Fruit fly (Drosophila melanogaster) whole organism, embryonic: ENCODE measurements around the gene Mtpalpha.

Experiments
- ATbp ChIP-seq: fragments of 200-800 bp; sonication (Bioruptor generic); optimal IDR thresholded peaks from 2 replicates; lab custom pipeline; 2017; ENCODE audit warnings: missing biosample characterization, mild to moderate bottlenecking, missing genetic modification characterization, missing genetic modification reagents
- BEAF-32 ChIP-seq: fragments of 200-800 bp; sonication (Bioruptor generic); optimal IDR thresholded peaks from 3 replicates; lab custom pipeline; 2017; ENCODE audit warnings: missing biosample characterization, missing genetic modification characterization, mild to moderate bottlenecking, moderate library complexity, missing genetic modification reagents
- CG10654 ChIP-seq: fragments of 200-800 bp; sonication (Bioruptor generic); optimal IDR thresholded peaks from 2 replicates; lab custom pipeline; 2016; ENCODE audit warnings: missing biosample characterization, missing genetic modification characterization
- CG11247 ChIP-seq: fragments of 200-800 bp; sonication (Bioruptor generic); IDR thresholded peaks from 2 replicates; pipeline ENCODE4 v1.3.6; 2022; ENCODE audit warnings: missing biosample characterization, missing genetic modification characterization
- CG11696 ChIP-seq: fragments of 200-800 bp; sonication (Bioruptor generic); IDR thresholded peaks from 2 replicates; pipeline ENCODE4 v1.3.6; 2022; ENCODE audit warnings: missing biosample characterization, missing genetic modification characterization
- CG1233 ChIP-seq: fragments of 200-800 bp; sonication (Bioruptor generic); optimal IDR thresholded peaks from 4 replicates; lab custom pipeline; 2018; ENCODE audit warnings: missing biosample characterization, mild to moderate bottlenecking, missing genetic modification characterization
- CG13624 ChIP-seq: fragments of 200-800 bp; sonication (Bioruptor generic); optimal IDR thresholded peaks from 2 replicates; lab custom pipeline; 2016; ENCODE audit warnings: missing biosample characterization, missing genetic modification characterization
- CG15269 ChIP-seq: fragments of 200-800 bp; sonication (Bioruptor generic); optimal IDR thresholded peaks from 2 replicates; lab custom pipeline; 2018; ENCODE audit warnings: missing biosample characterization, mild to moderate bottlenecking, missing genetic modification characterization, moderate library complexity
- CG1603 ChIP-seq: fragments of 200-800 bp; sonication (Bioruptor generic); optimal IDR thresholded peaks from 2 replicates; lab custom pipeline; 2019; ENCODE audit warnings: missing biosample characterization, mild to moderate bottlenecking, missing genetic modification characterization, moderate library complexity
- CG16815 ChIP-seq: fragments of 200-800 bp; sonication (Bioruptor generic); optimal IDR thresholded peaks from 3 replicates; lab custom pipeline; 2017; ENCODE audit warnings: missing biosample characterization, mild to moderate bottlenecking, missing genetic modification characterization
- CG18599 ChIP-seq: fragments of 200-800 bp; sonication (Bioruptor generic); optimal IDR thresholded peaks from 3 replicates; lab custom pipeline; 2017; ENCODE audit warnings: missing biosample characterization, missing genetic modification characterization, mild to moderate bottlenecking, moderate library complexity, missing genetic modification reagents
- CG2712 ChIP-seq: fragments of 200-800 bp; optimal IDR thresholded peaks from 3 replicates; lab custom pipeline; 2019; ENCODE audit warnings: missing biosample characterization, mild to moderate bottlenecking, missing genetic modification characterization, moderate library complexity
- CG32532 ChIP-seq: fragments of 200-800 bp; sonication (Bioruptor generic); IDR thresholded peaks from 2 replicates; pipeline ENCODE4 v1.3.6; 2022; ENCODE audit warnings: missing biosample characterization, missing genetic modification characterization
- CG6175 ChIP-seq: fragments of 200-800 bp; sonication (Bioruptor generic); IDR thresholded peaks from 3 replicates; pipeline ENCODE4 v1.3.6; 2022; ENCODE audit warnings: missing biosample characterization, missing genetic modification characterization
- CG6254 ChIP-seq: fragments of 200-800 bp; sonication (Bioruptor generic); optimal IDR thresholded peaks from 3 replicates; lab custom pipeline; 2017; ENCODE audit warnings: mild to moderate bottlenecking, missing biosample characterization, missing genetic modification reagents, missing genetic modification characterization
- CG6654 ChIP-seq: fragments of 200-800 bp; sonication (Bioruptor generic); optimal IDR thresholded peaks from 2 replicates; lab custom pipeline; 2017; ENCODE audit warnings: missing biosample characterization, mild to moderate bottlenecking, missing genetic modification characterization
- CG9727 ChIP-seq: fragments of 200-800 bp; sonication (Bioruptor generic); optimal IDR thresholded peaks from 3 replicates; lab custom pipeline; 2017; ENCODE audit warnings: missing biosample characterization, mild to moderate bottlenecking, missing genetic modification characterization
- Dip3 ChIP-seq: fragments of 200-800 bp; sonication (Bioruptor generic); optimal IDR thresholded peaks from 3 replicates; lab custom pipeline; 2016; ENCODE audit warnings: missing biosample characterization, missing genetic modification characterization
- Doc3 ChIP-seq: fragments of 200-800 bp; sonication (Bioruptor generic); IDR thresholded peaks from 3 replicates; pipeline ENCODE4 v1.3.6; 2022; ENCODE audit warnings: missing biosample characterization, missing genetic modification characterization; ENCODE audit not compliant: partially characterized antibody
- Dp ChIP-seq: fragments of 200-800 bp; sonication (Bioruptor generic); optimal IDR thresholded peaks from 2 replicates; lab custom pipeline; 2018; ENCODE audit warnings: missing biosample characterization, mild to moderate bottlenecking, missing genetic modification characterization, moderate library complexity
- Dref ChIP-seq: fragments of 200-800 bp; sonication (Bioruptor generic); IDR thresholded peaks from 2 replicates; pipeline ENCODE4 v1.3.6; 2022; ENCODE audit warnings: missing biosample characterization, missing genetic modification characterization
- Fer3 ChIP-seq: fragments of 200-800 bp; sonication (Bioruptor generic); optimal IDR thresholded peaks from 2 replicates; lab custom pipeline; 2018; ENCODE audit warnings: missing biosample characterization, mild to moderate bottlenecking, missing genetic modification characterization, moderate library complexity
- Gug ChIP-seq: fragments of 200-800 bp; sonication (Bioruptor generic); IDR thresholded peaks from 4 replicates; pipeline ENCODE4 v1.3.6; 2022; ENCODE audit warnings: missing biosample characterization, missing genetic modification characterization
- H2.0 ChIP-seq: fragments of 200-800 bp; sonication (Bioruptor generic); IDR thresholded peaks from 2 replicates; pipeline ENCODE4 v1.3.6; 2022; ENCODE audit warnings: missing biosample characterization, missing genetic modification characterization
- HLH54F ChIP-seq: fragments of 200-800 bp; sonication (Bioruptor generic); optimal IDR thresholded peaks from 3 replicates; lab custom pipeline; 2016; ENCODE audit warnings: missing biosample characterization, missing genetic modification characterization
- Hmr ChIP-seq: fragments of 200-800 bp; sonication (Bioruptor generic); optimal IDR thresholded peaks from 3 replicates; lab custom pipeline; 2017; ENCODE audit warnings: mild to moderate bottlenecking, missing biosample characterization, missing genetic modification reagents, missing genetic modification characterization
- Sry-β ChIP-seq: fragments of 200-800 bp; sonication (Bioruptor generic); optimal IDR thresholded peaks from 2 replicates; lab custom pipeline; 2018; ENCODE audit warnings: missing biosample characterization, mild to moderate bottlenecking, missing genetic modification characterization, moderate library complexity
- Taf1 ChIP-seq: fragments of 200-800 bp; sonication (Bioruptor generic); IDR thresholded peaks from 2 replicates; pipeline ENCODE4 v1.3.6; 2022; ENCODE audit warnings: missing biosample characterization, missing genetic modification characterization
- ab ChIP-seq: fragments of 200-800 bp; sonication (Bioruptor generic); optimal IDR thresholded peaks from 2 replicates; lab custom pipeline; 2016; ENCODE audit warnings: missing biosample characterization, missing genetic modification characterization
- ac ChIP-seq: fragments of 200-800 bp; sonication (Bioruptor generic); optimal IDR thresholded peaks from 3 replicates; lab custom pipeline; 2017; ENCODE audit warnings: missing biosample characterization, mild to moderate bottlenecking, missing genetic modification characterization
- bigmax ChIP-seq: fragments of 200-800 bp; sonication (Bioruptor generic); optimal IDR thresholded peaks from 2 replicates; lab custom pipeline; 2018; ENCODE audit warnings: missing biosample characterization, mild to moderate bottlenecking, missing genetic modification characterization
- caup ChIP-seq: fragments of 200-800 bp; sonication (Bioruptor generic); optimal IDR thresholded peaks from 3 replicates; lab custom pipeline; 2017; ENCODE audit warnings: missing biosample characterization, mild to moderate bottlenecking, missing genetic modification characterization, moderate library complexity; ENCODE audit not compliant: severe bottlenecking
- chinmo ChIP-seq: fragments of 200-800 bp; sonication (Bioruptor generic); IDR thresholded peaks from 4 replicates; pipeline ENCODE4 v1.3.6; 2022; ENCODE audit warnings: missing biosample characterization, missing genetic modification characterization; ENCODE audit not compliant: partially characterized antibody
- ci ChIP-seq: fragments of 200-800 bp; sonication (Bioruptor generic); IDR thresholded peaks from 3 replicates; pipeline ENCODE4 v1.3.6; 2022; ENCODE audit warnings: missing biosample characterization, missing genetic modification characterization
- crc ChIP-seq: fragments of 200-800 bp; sonication (Bioruptor generic); optimal IDR thresholded peaks from 2 replicates; lab custom pipeline; 2016; ENCODE audit warnings: missing biosample characterization, missing genetic modification characterization
- cwo ChIP-seq: fragments of 200-800 bp; sonication (Bioruptor generic); optimal IDR thresholded peaks from 3 replicates; lab custom pipeline; 2017; ENCODE audit warnings: missing biosample characterization, missing genetic modification characterization, mild to moderate bottlenecking, moderate library complexity, missing genetic modification reagents
- dimm ChIP-seq: fragments of 200-800 bp; sonication (Bioruptor generic); IDR thresholded peaks from 2 replicates; pipeline ENCODE4 v1.3.6; 2022; ENCODE audit warnings: missing biosample characterization, missing genetic modification characterization
- fu2 ChIP-seq: fragments of 200-800 bp; sonication (Bioruptor generic); optimal IDR thresholded peaks from 2 replicates; lab custom pipeline; 2016; ENCODE audit warnings: missing biosample characterization, missing genetic modification characterization
- gcm2 ChIP-seq: fragments of 200-800 bp; sonication (Bioruptor generic); optimal IDR thresholded peaks from 2 replicates; lab custom pipeline; 2016; ENCODE audit warnings: missing biosample characterization, missing genetic modification characterization
- gt ChIP-seq: fragments of 200-800 bp; sonication (Bioruptor generic); IDR thresholded peaks from 2 replicates; pipeline ENCODE4 v1.3.6; 2022; ENCODE audit warnings: missing biosample characterization, missing genetic modification characterization
- jigr1 ChIP-seq: fragments of 200-800 bp; sonication (Bioruptor generic); IDR thresholded peaks from 3 replicates; pipeline ENCODE4 v1.3.6; 2022; ENCODE audit warnings: missing biosample characterization, missing genetic modification characterization
- kni ChIP-seq: fragments of 200-800 bp; sonication (Bioruptor generic); optimal IDR thresholded peaks from 3 replicates; lab custom pipeline; 2017; ENCODE audit warnings: mild to moderate bottlenecking, missing biosample characterization, missing genetic modification reagents, missing genetic modification characterization
- knrl ChIP-seq: fragments of 200-800 bp; sonication (Bioruptor generic); IDR thresholded peaks from 3 replicates; pipeline ENCODE4 v1.3.6; 2022; ENCODE audit warnings: missing biosample characterization, missing genetic modification characterization; ENCODE audit not compliant: partially characterized antibody
- lbe ChIP-seq: fragments of 200-800 bp; sonication (Bioruptor generic); optimal IDR thresholded peaks from 2 replicates; lab custom pipeline; 2016; ENCODE audit warnings: missing biosample characterization, mild to moderate bottlenecking, missing genetic modification characterization
- mld ChIP-seq: fragments of 200-800 bp; sonication (Bioruptor generic); IDR thresholded peaks from 3 replicates; pipeline ENCODE4 v1.3.6; 2022; ENCODE audit warnings: missing biosample characterization, missing genetic modification characterization; ENCODE audit not compliant: partially characterized antibody
- pita ChIP-seq: fragments of 200-800 bp; sonication (Bioruptor generic); optimal IDR thresholded peaks from 2 replicates; lab custom pipeline; 2017; ENCODE audit warnings: missing biosample characterization, mild to moderate bottlenecking, missing genetic modification characterization
- psq ChIP-seq: fragments of 200-800 bp; sonication (Bioruptor generic); optimal IDR thresholded peaks from 2 replicates; lab custom pipeline; 2017; ENCODE audit warnings: missing biosample characterization, missing genetic modification characterization
- ssp ChIP-seq: fragments of 200-800 bp; sonication (Bioruptor generic); IDR thresholded peaks from 2 replicates; pipeline ENCODE4 v1.3.6; 2022; ENCODE audit warnings: missing biosample characterization, missing genetic modification characterization
- tup ChIP-seq: fragments of 200-800 bp; sonication (Bioruptor generic); optimal IDR thresholded peaks from 2 replicates; lab custom pipeline; 2016; ENCODE audit warnings: missing biosample characterization, mild to moderate bottlenecking, missing genetic modification characterization, moderate library complexity
- zf30C ChIP-seq: fragments of 200-800 bp; sonication (Bioruptor generic); optimal IDR thresholded peaks from 3 replicates; lab custom pipeline; 2018; ENCODE audit warnings: missing biosample characterization, mild to moderate bottlenecking, missing genetic modification characterization

Mtpalpha gene

DNA sequence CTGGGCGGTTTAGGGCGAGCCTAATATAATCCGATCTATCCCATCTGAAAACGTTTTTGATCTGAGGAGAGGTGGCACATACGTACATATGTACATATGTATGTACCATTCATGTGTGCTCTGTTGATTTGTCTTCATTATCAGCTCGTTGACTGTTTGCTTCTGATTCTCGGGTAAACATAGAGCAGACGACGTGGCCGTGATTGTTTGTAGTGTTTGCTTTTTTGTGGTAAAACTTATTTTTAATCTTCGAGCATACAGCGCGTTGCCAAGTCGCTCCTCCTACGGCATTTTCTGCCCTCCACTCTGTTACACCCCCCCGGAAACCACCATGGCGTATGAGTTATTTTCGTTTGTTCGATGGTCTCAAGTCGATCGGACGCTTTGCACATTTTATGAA, 50.9 kb downstream of the Mtpalpha start (continued):
- TF ChIP-seq cwo (peak; percentile 86), chinmo (GFP tag; lab: Robert Waterston, UW) (peak; percentile 89; the same call in 3 of the 4 replicates), lbe (GFP tag; lab: Kevin White, UChicago) (no peak), dimm (GFP tag; lab: Robert Waterston, UW) (no peak), H2.0 (GFP tag; lab: Robert Waterston, UW) (peak; percentile 81), ATbp (peak; percentile 97), Hmr (GFP tag; lab: Kevin White, UChicago) (peak; percentile 94), fu2 (GFP tag; lab: Kevin White, UChicago) (peak; percentile 53), bigmax (peak; percentile 72), tup (GFP tag; lab: Kevin White, UChicago) (peak; percentile 73), CG2712 (tag; lab: Kevin White, UChicago) (peak; percentile 83), Fer3 (tag; lab: Kevin White, UChicago) (peak; percentile 87), Dp (peak; percentile 6), CG6175 (GFP tag; lab: Robert Waterston, UW) (peak; percentile 60; the same call in 1 of the 3 replicates), Sry-β (GFP tag; lab: Kevin White, UChicago) (peak; percentile 70), caup (peak; percentile 92), CG32532 (GFP tag; lab: Robert Waterston, UW) (peak; percentile 44; the same call in 1 of the 2 replicates), CG1603 (tag; lab: Kevin White, UChicago) (peak; percentile 91), CG9727 (GFP tag; lab: Kevin White, UChicago) (peak; percentile 91), pita (no peak), HLH54F (GFP tag; lab: Kevin White, UChicago) (peak; percentile 52), ci (GFP tag; lab: Robert Waterston, UW) (peak; percentile 93), CG1233 (GFP tag; lab: Kevin White, UChicago) (peak; percentile 95), knrl (GFP tag; lab: Robert Waterston, UW) (no peak), CG6654 (peak; percentile 20), ac (GFP tag; lab: Kevin White, UChicago) (peak; percentile 85), CG16815 (GFP tag; lab: Kevin White, UChicago) (peak; percentile 19), zf30C (GFP tag; lab: Kevin White, UChicago) (peak; percentile 35), CG15269 (tag; lab: Kevin White, UChicago) (peak; percentile 79), ab (GFP tag; lab: Kevin White, UChicago) (no peak), Dref (GFP tag; lab: Robert Waterston, UW) (no peak), gt (GFP tag; lab: Robert Waterston, UW) (peak; percentile 58; the same call in 1 of the 2 replicates), kni (GFP tag; lab: Kevin White, UChicago) (peak; percentile 98), CG6254 (peak; percentile 91), BEAF-32 (peak; percentile 1), CG11247 (GFP tag; lab: Robert Waterston, UW) (peak; percentile 73), CG11696 (GFP tag; lab: Robert Waterston, UW) (peak; percentile 77), Gug (no peak), Dip3 (GFP tag; lab: Kevin White, UChicago) (peak; percentile 53), crc (GFP tag; lab: Kevin White, UChicago) (peak; percentile 52), jigr1 (no peak), CG13624 (GFP tag; lab: Kevin White, UChicago) (peak; percentile 72), psq (peak; percentile 65), CG10654 (peak; percentile 79), gcm2 (peak; percentile 78), CG18599 (GFP tag; lab: Kevin White, UChicago) (peak; percentile 94), ssp (GFP tag; lab: Robert Waterston, UW) (peak; percentile 12; the same call in 1 of the 2 replicates), Taf1 (GFP tag; lab: Robert Waterston, UW) (0 out of 2 replicates have a peak, but pooled peaks have one; percentile 31), Doc3 (no peak), mld (GFP tag; lab: Robert Waterston, UW) (no peak)
